Fruit fly (Drosophila melanogaster): Measurements from ENCODE around the gene CG13795.

The CG13795 gene

dm6 chr2L:7703534-7703933, 22.6 kb downstream of the CG13795 start (continued):
- peak; percentile 11 for TF ChIP-seq fd3F (GFP tag; optimal IDR thresholded peaks at IDR 0.05)
- no peak for TF ChIP-seq trem (tag; optimal IDR thresholded peaks at IDR 0.05)
- no peak for TF ChIP-seq bbx (GFP tag; IDR thresholded peaks at IDR 0.05; ENCODE audit: partially characterized antibody)
- TF ChIP-seq CG31441 (GFP tag; IDR thresholded peaks at IDR 0.05): no peak
- TF ChIP-seq lola (GFP tag; optimal IDR thresholded peaks at IDR 0.05): no peak
- TF ChIP-seq CG7271 (tag; optimal IDR thresholded peaks at IDR 0.05): no peak
- TF ChIP-seq NfI (GFP tag; optimal IDR thresholded peaks at IDR 0.05): peak; percentile 45
- TF ChIP-seq PHDP (tag; optimal IDR thresholded peaks at IDR 0.05): no peak
- TF ChIP-seq fd64A (GFP tag; optimal IDR thresholded peaks at IDR 0.05): no peak
- no peak for TF ChIP-seq Chrac-16 (GFP tag; optimal IDR thresholded peaks at IDR 0.05)
- TF ChIP-seq Tbp (GFP tag; optimal IDR thresholded peaks at IDR 0.05): no peak
- no peak for TF ChIP-seq Myb (GFP tag; optimal IDR thresholded peaks at IDR 0.05)
- TF ChIP-seq scrt (GFP tag; optimal IDR thresholded peaks at IDR 0.05): no peak
- TF ChIP-seq Dfd (GFP tag; optimal IDR thresholded peaks at IDR 0.05): no peak
- no peak for TF ChIP-seq Oaz (GFP tag; IDR thresholded peaks at IDR 0.05)
- TF ChIP-seq Med (GFP tag): no peak
- TF ChIP-seq Oli (tag; optimal IDR thresholded peaks at IDR 0.05): peak; percentile 26
- no peak for TF ChIP-seq prd (optimal IDR thresholded peaks at IDR 0.05)
- peak; percentile 19; the same call in 1 of the 3 replicates for TF ChIP-seq prd (GFP tag; IDR thresholded peaks at IDR 0.05)
- TF ChIP-seq CG13775 (GFP tag; optimal IDR thresholded peaks at IDR 0.05): no peak
- TF ChIP-seq al (GFP tag; IDR thresholded peaks at IDR 0.05): no peak
- TF ChIP-seq CG15073 (GFP tag; optimal IDR thresholded peaks at IDR 0.05): no peak
- peak; percentile 17; the same call in 1 of the 2 replicates for TF ChIP-seq wdn (GFP tag; IDR thresholded peaks at IDR 0.05)
- TF ChIP-seq zfh2 (GFP tag; optimal IDR thresholded peaks at IDR 0.05): peak; percentile 10
- TF ChIP-seq CG17361 (GFP tag; IDR thresholded peaks at IDR 0.05): no peak
- TF ChIP-seq CG2889 (GFP tag; IDR thresholded peaks at IDR 0.05): 0 out of 3 replicates have a peak, but pooled peaks have one; percentile 29
- TF ChIP-seq CG2120 (GFP tag; optimal IDR thresholded peaks at IDR 0.05): peak; percentile 46
- no peak for TF ChIP-seq vfl (GFP tag; optimal IDR thresholded peaks at IDR 0.05)
- peak in 1 of 2 experiments; percentile 42 for TF ChIP-seq dpn (GFP tag; optimal IDR thresholded peaks at IDR 0.05)
- TF ChIP-seq bowl (GFP tag; IDR thresholded peaks at IDR 0.05): no peak
- peak; percentile 24 for TF ChIP-seq pho (GFP tag; optimal IDR thresholded peaks at IDR 0.05)
- TF ChIP-seq CG10209 (GFP tag; optimal IDR thresholded peaks at IDR 0.05): no peak
- no peak for TF ChIP-seq CG16815 (GFP tag; optimal IDR thresholded peaks at IDR 0.05)
- no peak for TF ChIP-seq CG7963 (GFP tag; IDR thresholded peaks at IDR 0.05; ENCODE audit: partially characterized antibody)
- TF ChIP-seq CG17328 (GFP tag; IDR thresholded peaks at IDR 0.05): no peak
- TF ChIP-seq dan (GFP tag; IDR thresholded peaks at IDR 0.05): no peak
- no peak for TF ChIP-seq dmrt99B (tag; optimal IDR thresholded peaks at IDR 0.05)
- TF ChIP-seq pnt (GFP tag; optimal IDR thresholded peaks at IDR 0.05): no peak
- TF ChIP-seq zfh1 (GFP tag; IDR thresholded peaks at IDR 0.05): 0 out of 3 replicates have a peak, but pooled peaks have one; percentile 12
- TF ChIP-seq crc (GFP tag; optimal IDR thresholded peaks at IDR 0.05): no peak
- TF ChIP-seq sna (GFP tag; IDR thresholded peaks at IDR 0.05; ENCODE audit: partially characterized antibody): no peak
- TF ChIP-seq Atf3 (GFP tag; optimal IDR thresholded peaks at IDR 0.05): no peak
- TF ChIP-seq zen (tag; optimal IDR thresholded peaks at IDR 0.05): no peak
- no peak for TF ChIP-seq CG17568 (GFP tag; optimal IDR thresholded peaks at IDR 0.05)
- TF ChIP-seq CG10565 (GFP tag; optimal IDR thresholded peaks at IDR 0.05): no peak
- TF ChIP-seq da (GFP tag; optimal IDR thresholded peaks at IDR 0.05): no peak
- TF ChIP-seq Scr (GFP tag; IDR thresholded peaks at IDR 0.05; ENCODE audit: partially characterized antibody): no peak
- TF ChIP-seq HmgZ (tag; optimal IDR thresholded peaks at IDR 0.05): no peak
- TF ChIP-seq Gsc (GFP tag; IDR thresholded peaks at IDR 0.05): no peak
- TF ChIP-seq crp (GFP tag; optimal IDR thresholded peaks at IDR 0.05): no peak
- TF ChIP-seq Rfx (GFP tag; IDR thresholded peaks at IDR 0.05): peak; percentile 50
